Fruit fly (Drosophila melanogaster): ENCODE results near the gene CG34027.

dm6 chr3R:25078665-25079064, 30.2 kb downstream of the CG34027 start:
- TF ChIP-seq eg (GFP tag; IDR thresholded peaks at IDR 0.05) (no peak), fkh (GFP tag; optimal IDR thresholded peaks at IDR 0.05) (no peak), Sox15 (GFP tag; optimal IDR thresholded peaks at IDR 0.05) (no peak), CG32006 (GFP tag; optimal IDR thresholded peaks at IDR 0.05) (no peak), achi (GFP tag; optimal IDR thresholded peaks at IDR 0.05) (no peak), CG9139 (GFP tag; optimal IDR thresholded peaks at IDR 0.05) (no peak), CG16779 (tag; optimal IDR thresholded peaks at IDR 0.05) (no peak), spab (GFP tag; optimal IDR thresholded peaks at IDR 0.05) (no peak), topi (GFP tag; optimal IDR thresholded peaks at IDR 0.05) (no peak)
